Worm (Caenorhabditis elegans): ENCODE measurements around the gene col-163.

DNA sequence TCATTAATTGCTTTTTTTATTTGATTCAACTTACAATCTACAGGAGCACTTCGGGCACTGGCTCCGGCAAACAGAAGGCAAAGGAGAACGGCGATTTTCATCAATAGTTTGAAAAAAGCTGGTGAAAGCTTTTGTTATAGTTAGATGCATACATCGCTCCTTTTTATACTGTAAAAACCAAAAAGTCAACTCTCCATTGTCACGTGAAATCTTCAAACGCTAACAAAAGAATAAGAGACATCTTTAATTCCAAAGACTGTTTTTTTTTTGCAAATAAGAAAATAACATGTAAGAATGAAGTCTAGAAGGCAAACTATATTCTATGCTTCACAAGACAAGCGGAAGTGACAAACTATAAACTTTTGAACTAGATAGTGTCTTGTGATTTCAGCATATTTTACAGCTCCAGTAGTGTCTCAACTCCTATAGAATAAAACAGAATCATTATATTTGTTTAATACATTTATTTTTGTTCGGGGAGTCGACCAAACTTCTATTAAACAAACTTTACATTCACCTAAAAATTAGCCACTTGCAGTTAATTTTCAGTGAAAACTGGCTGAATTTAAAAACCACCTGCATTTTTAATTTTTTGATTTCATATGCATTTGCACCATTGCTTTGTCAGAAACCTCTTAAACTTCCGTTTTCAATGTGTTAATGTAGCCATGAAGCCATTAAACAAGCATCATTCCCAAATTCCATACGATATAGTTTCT, 26.3 kb downstream of the col-163 start, which contains the start of the genes F46B3.9 and srz-18:
- TF ChIP-seq elt-1 (tag; optimal IDR thresholded peaks at IDR 0.05; ENCODE audit: borderline replicate concordance, insufficient read depth) = no peak
- no peak for TF ChIP-seq unc-62 (GFP tag; optimal IDR thresholded peaks at IDR 0.05)
- no peak for TF ChIP-seq lin-13 (tag; optimal IDR thresholded peaks at IDR 0.05)
- TF ChIP-seq ces-1 (GFP tag; optimal IDR thresholded peaks at IDR 0.05) = no peak
- TF ChIP-seq nhr-237 (tag; optimal IDR thresholded peaks at IDR 0.05) = no peak
- TF ChIP-seq drap-1 (GFP tag; optimal IDR thresholded peaks at IDR 0.05) = no peak
- no peak for TF ChIP-seq lsy-2 (tag; optimal IDR thresholded peaks at IDR 0.05)
- TF ChIP-seq blmp-1 (tag; optimal IDR thresholded peaks at IDR 0.05) = no peak
- TF ChIP-seq sptf-1 (tag; optimal IDR thresholded peaks at IDR 0.05) = no peak
- TF ChIP-seq ztf-11 (tag; optimal IDR thresholded peaks at IDR 0.05) = no peak

Measured in whole organism, mixed stage, embryonic.